Worm (Caenorhabditis elegans) whole organism, mixed stage, embryonic: ENCODE measurements around the gene F32D8.12.

Experiments
- M03D4.4 ChIP-seq: sonication (generic microtip); optimal IDR thresholded peaks from 2 replicates; lab custom pipeline; 2017; ENCODE audit warnings: mild to moderate bottlenecking, missing genetic modification characterization, missing compliant biosample characterization
- bed-3 ChIP-seq: fragments of 200-800 bp; sonication (Bioruptor generic); optimal IDR thresholded peaks from 3 replicates; lab custom pipeline; 2018; ENCODE audit warnings: mild to moderate bottlenecking, missing genetic modification characterization, moderate library complexity, missing compliant biosample characterization
- blmp-1 ChIP-seq: fragments of 150-350 bp; optimal IDR thresholded peaks from 2 replicates; lab custom pipeline; 2014; ENCODE audit warnings: missing biosample characterization, missing genetic modification characterization
- ceh-43 ChIP-seq: fragments of 200-800 bp; sonication (Bioruptor generic); optimal IDR thresholded peaks from 2 replicates; lab custom pipeline; 2018; ENCODE audit warnings: mild to moderate bottlenecking, missing genetic modification characterization, moderate library complexity, missing compliant biosample characterization
- ceh-83 ChIP-seq: fragments of 200-800 bp; sonication (Bioruptor generic); optimal IDR thresholded peaks from 2 replicates; lab custom pipeline; 2018; ENCODE audit warnings: mild to moderate bottlenecking, missing genetic modification characterization, missing compliant biosample characterization
- ces-1 ChIP-seq: fragments of 150-350 bp; optimal IDR thresholded peaks from 2 replicates; lab custom pipeline; 2014; ENCODE audit warnings: missing biosample characterization, missing genetic modification reagents, missing genetic modification characterization
- drap-1 ChIP-seq: fragments of 200-800 bp; sonication (Bioruptor generic); optimal IDR thresholded peaks from 3 replicates; lab custom pipeline; 2018; ENCODE audit warnings: mild to moderate bottlenecking, missing genetic modification characterization, missing compliant biosample characterization
- elt-1 ChIP-seq: sonication (generic microtip); optimal IDR thresholded peaks from 2 replicates; lab custom pipeline; 2017; ENCODE audit warnings: missing genetic modification characterization, mild to moderate bottlenecking, missing compliant biosample characterization, antibody characterized with exemption, moderate library complexity, borderline replicate concordance; ENCODE audit not compliant: insufficient read depth
- elt-3 ChIP-seq: fragments of 150-350 bp; optimal IDR thresholded peaks from 2 replicates; lab custom pipeline; 2014; ENCODE audit warnings: missing biosample characterization, missing genetic modification characterization
- flh-1 ChIP-seq: fragments of 200-800 bp; sonication (Bioruptor generic); optimal IDR thresholded peaks from 2 replicates; lab custom pipeline; 2018; ENCODE audit warnings: mild to moderate bottlenecking, missing genetic modification characterization, moderate library complexity, missing compliant biosample characterization
- ham-2 ChIP-seq: fragments of 200-800 bp; sonication (Bioruptor generic); optimal IDR thresholded peaks from 2 replicates; lab custom pipeline; 2018; ENCODE audit warnings: mild to moderate bottlenecking, missing genetic modification characterization, missing compliant biosample characterization
- lin-13 ChIP-seq: fragments of 150-350 bp; optimal IDR thresholded peaks from 2 replicates; lab custom pipeline; 2014; ENCODE audit warnings: missing biosample characterization, missing genetic modification characterization
- lsy-2 ChIP-seq: fragments of 150-350 bp; optimal IDR thresholded peaks from 2 replicates; lab custom pipeline; 2014; ENCODE audit warnings: missing biosample characterization, missing genetic modification characterization
- mab-5 ChIP-seq: fragments of 150-350 bp; optimal IDR thresholded peaks from 2 replicates; lab custom pipeline; 2014; ENCODE audit warnings: missing biosample characterization, missing genetic modification characterization
- mls-2 ChIP-seq: sonication (generic microtip); optimal IDR thresholded peaks from 2 replicates; lab custom pipeline; 2016; ENCODE audit warnings: mild to moderate bottlenecking, missing genetic modification characterization, moderate library complexity, missing compliant biosample characterization
- nhr-12 ChIP-seq: fragments of 150-350 bp; optimal IDR thresholded peaks from 2 replicates; lab custom pipeline; 2014; ENCODE audit warnings: missing biosample characterization, missing genetic modification characterization
- nhr-2 ChIP-seq: fragments of 150-350 bp; optimal IDR thresholded peaks from 2 replicates; lab custom pipeline; 2014; ENCODE audit warnings: missing biosample characterization, missing genetic modification characterization
- nhr-237 ChIP-seq: fragments of 150-350 bp; optimal IDR thresholded peaks from 2 replicates; lab custom pipeline; 2014; ENCODE audit warnings: missing biosample characterization, missing genetic modification characterization
- nhr-28 ChIP-seq: fragments of 150-350 bp; optimal IDR thresholded peaks from 2 replicates; lab custom pipeline; 2014; ENCODE audit warnings: missing biosample characterization, missing genetic modification characterization
- nhr-76 ChIP-seq: sonication (generic microtip); optimal IDR thresholded peaks from 2 replicates; lab custom pipeline; 2017; ENCODE audit warnings: missing biosample characterization, missing genetic modification characterization
- sem-2 ChIP-seq: fragments of 200-800 bp; sonication (Bioruptor generic); optimal IDR thresholded peaks from 2 replicates; lab custom pipeline; 2018; ENCODE audit warnings: mild to moderate bottlenecking, missing genetic modification characterization, missing compliant biosample characterization
- snpc-4 ChIP-seq: fragments of 150-350 bp; optimal IDR thresholded peaks from 2 replicates; lab custom pipeline; 2014; ENCODE audit warnings: missing biosample characterization, missing genetic modification characterization
- tbx-8 ChIP-seq: fragments of 200-800 bp; sonication (Bioruptor generic); optimal IDR thresholded peaks from 2 replicates; lab custom pipeline; 2018; ENCODE audit warnings: mild to moderate bottlenecking, missing genetic modification characterization, moderate library complexity, missing compliant biosample characterization
- unc-120 ChIP-seq: sonication (generic microtip); optimal IDR thresholded peaks from 2 replicates; lab custom pipeline; 2017; ENCODE audit warnings: missing genetic modification characterization, missing compliant biosample characterization; ENCODE audit not compliant: poor library complexity, severe bottlenecking
- unc-39 ChIP-seq: fragments of 150-350 bp; optimal IDR thresholded peaks from 2 replicates; lab custom pipeline; 2014; ENCODE audit warnings: missing biosample characterization, missing genetic modification characterization
- unc-62 ChIP-seq: fragments of 150-350 bp; optimal IDR thresholded peaks from 2 replicates; lab custom pipeline; 2014; ENCODE audit warnings: missing biosample characterization, missing genetic modification reagents, missing genetic modification characterization
- zip-8 ChIP-seq: fragments of 150-350 bp; optimal IDR thresholded peaks from 2 replicates; lab custom pipeline; 2014; ENCODE audit warnings: missing biosample characterization, missing genetic modification characterization
- ztf-11 ChIP-seq: fragments of 150-350 bp; optimal IDR thresholded peaks from 2 replicates; lab custom pipeline; 2014; ENCODE audit warnings: missing biosample characterization, missing genetic modification characterization

F32D8.12 gene

DNA sequence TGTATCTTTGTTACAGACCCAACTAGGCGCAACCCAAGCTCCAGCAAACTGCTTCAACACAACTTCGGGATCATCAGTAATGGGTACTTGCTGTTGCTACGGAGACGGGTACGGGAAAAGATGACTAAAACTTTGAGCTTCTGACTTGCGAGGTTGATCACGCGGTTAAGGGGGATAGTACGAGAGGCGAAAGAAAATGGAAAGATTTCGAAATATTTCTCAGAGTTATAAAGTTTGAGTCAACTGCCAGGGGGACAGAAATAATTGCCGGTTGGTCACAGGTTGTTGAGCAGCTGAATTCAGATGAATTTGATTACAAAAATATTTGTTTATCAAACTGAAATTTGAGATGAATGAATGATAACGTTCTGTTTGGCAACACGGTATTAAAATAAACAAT lies 34.8 kb upstream of the F32D8.12 start:
- TF ChIP-seq lsy-2 (tag; lab: Kevin White, UChicago) (no peak), nhr-237 (no peak)

DNA sequence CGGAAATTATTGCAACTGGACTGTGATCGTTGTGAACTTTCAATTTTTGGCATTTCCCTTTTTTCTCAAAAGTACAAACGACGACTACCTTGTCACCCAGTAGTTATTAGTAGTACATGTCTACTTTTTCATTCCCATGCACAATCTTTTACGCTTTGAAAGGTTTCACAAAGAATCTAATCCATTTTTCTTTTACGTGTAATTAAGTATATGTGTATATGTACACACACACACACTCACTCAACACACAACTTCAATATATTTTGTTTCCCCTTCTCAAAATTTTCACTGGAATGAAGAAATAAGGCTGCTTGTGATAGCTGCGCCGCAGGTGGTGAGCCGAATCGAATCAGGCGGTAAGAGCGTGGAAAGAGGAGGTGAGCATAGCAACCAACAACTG lies 33.9 kb upstream of the F32D8.12 start, which contains the start of gene F58B4.6:
F58B4.6 (plus strand) TSS at position 301 of the 400 bp plus-strand sequence.
- TF ChIP-seq tbx-8 (GFP tag; lab: Kevin White, UChicago) = no peak
- no peak for TF ChIP-seq nhr-2 (tag; lab: Kevin White, UChicago)
- TF ChIP-seq ces-1 (GFP tag; lab: Kevin White, UChicago) = peak; percentile 28

DNA sequence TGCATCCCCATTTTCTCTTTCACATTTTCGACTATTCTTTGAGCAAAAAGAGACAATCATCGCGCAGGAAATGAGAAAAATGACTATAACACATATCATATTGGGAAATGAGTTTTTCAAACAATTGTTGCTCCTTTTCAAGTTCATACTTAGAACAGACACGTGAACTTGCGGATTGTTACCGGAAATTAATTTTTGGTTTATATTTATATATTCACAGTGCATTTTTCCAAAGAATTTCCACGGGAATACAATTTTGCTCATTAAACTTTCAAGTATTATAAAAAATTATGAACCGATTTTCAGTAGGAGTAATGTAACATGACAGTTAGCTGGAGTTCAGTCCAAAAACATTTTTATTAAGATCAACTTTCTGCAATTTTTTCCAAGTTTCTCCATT lies 32.4 kb upstream of the F32D8.12 start, which contains the start of gene F58B4.7:
F58B4.7 (minus strand) TSS at position 101 of the 400 bp plus-strand sequence.
- TF ChIP-seq ces-1 (GFP tag; lab: Kevin White, UChicago) (no peak), mls-2 (tag; lab: Kevin White, UChicago) (no peak), ham-2 (GFP tag; lab: Kevin White, UChicago) (no peak), unc-120 (no peak), bed-3 (no peak), sem-2 (GFP tag; lab: Kevin White, UChicago) (no peak), ceh-83 (GFP tag; lab: Kevin White, UChicago) (no peak), zip-8 (tag; lab: Kevin White, UChicago) (no peak), M03D4.4 (no peak), nhr-76 (no peak), nhr-2 (tag; lab: Kevin White, UChicago) (no peak), ztf-11 (tag; lab: Kevin White, UChicago) (no peak), snpc-4 (tag; lab: Kevin White, UChicago) (no peak), lin-13 (tag; lab: Kevin White, UChicago) (no peak), nhr-237 (no peak)
- TF ChIP-seq, all 35 proteins: peak for 0

DNA sequence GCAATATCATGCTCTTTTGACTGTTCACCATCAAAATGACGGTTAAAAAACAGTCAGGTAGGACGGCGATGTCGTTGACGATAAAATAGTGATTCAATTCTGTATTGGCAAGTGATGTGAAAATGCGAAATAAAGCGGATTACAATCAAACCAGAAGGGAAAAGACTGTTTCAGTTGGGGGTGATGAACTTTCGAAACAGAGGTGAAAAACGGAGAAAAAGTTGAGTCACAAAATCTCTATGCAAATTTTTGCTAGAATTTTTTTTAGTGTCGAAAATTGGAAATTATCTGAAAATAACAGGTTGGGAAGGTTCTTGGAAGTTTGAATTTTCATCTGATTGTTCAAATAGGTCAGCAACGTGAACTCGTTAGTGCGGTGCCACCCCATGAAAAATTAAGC lies 30.9 kb upstream of the F32D8.12 start, which contains the start of gene nas-31:
nas-31 (minus strand) TSS at position 101 of the 400 bp plus-strand sequence.
- no peak for TF ChIP-seq sem-2 (GFP tag; lab: Kevin White, UChicago)
- no peak for TF ChIP-seq ceh-83 (GFP tag; lab: Kevin White, UChicago)
- no peak for TF ChIP-seq tbx-8 (GFP tag; lab: Kevin White, UChicago)
- no peak for TF ChIP-seq unc-39 (tag; lab: Kevin White, UChicago)
- no peak for TF ChIP-seq nhr-76
- no peak for TF ChIP-seq mab-5 (tag; lab: Kevin White, UChicago)
- no peak for TF ChIP-seq blmp-1 (tag; lab: Kevin White, UChicago)
- no peak for TF ChIP-seq lin-13 (tag; lab: Kevin White, UChicago)
- no peak for TF ChIP-seq M03D4.4
- no peak for TF ChIP-seq nhr-2 (tag; lab: Kevin White, UChicago)
- no peak for TF ChIP-seq ces-1 (GFP tag; lab: Kevin White, UChicago)
- no peak for TF ChIP-seq ceh-43 (GFP tag; lab: Kevin White, UChicago)
- no peak for TF ChIP-seq nhr-237
- no peak for TF ChIP-seq elt-3 (tag; lab: Kevin White, UChicago)
- no peak for TF ChIP-seq zip-8 (tag; lab: Kevin White, UChicago)

ce11 chrV:10918373-10918772 lies 27.5 kb upstream of the F32D8.12 start, which contains the start of gene F58B4.2:
TSS of gene F58B4.2 (minus strand) at chrV:10918473.
- TF ChIP-seq bed-3 (no peak), mls-2 (tag; lab: Kevin White, UChicago) (no peak)

DNA sequence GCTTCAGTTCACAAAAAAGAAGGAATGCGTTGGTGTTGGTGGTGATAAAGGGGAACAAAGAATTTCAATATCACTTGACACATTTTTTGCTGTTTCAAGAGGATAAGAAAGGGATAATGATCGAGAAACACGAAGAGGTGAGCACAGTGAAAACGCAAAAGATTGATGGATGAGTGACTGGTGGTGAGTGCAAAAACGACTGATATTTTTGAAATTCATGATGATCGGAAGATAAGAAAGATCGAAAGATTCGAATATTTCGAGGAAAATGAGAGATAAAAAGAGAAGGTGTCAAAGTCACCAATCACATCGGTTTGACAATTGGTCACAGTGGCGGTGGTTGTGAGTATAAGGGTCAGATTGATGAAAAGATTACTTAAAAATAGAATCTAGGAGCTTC lies 25.1 kb upstream of the F32D8.12 start:
- peak; percentile 81 for TF ChIP-seq unc-62 (GFP tag; lab: Kevin White, UChicago)
- TF ChIP-seq drap-1 (GFP tag; lab: Kevin White, UChicago) = no peak
- no peak for TF ChIP-seq snpc-4 (tag; lab: Kevin White, UChicago)
- TF ChIP-seq unc-39 (tag; lab: Kevin White, UChicago) = no peak
- no peak for TF ChIP-seq nhr-12 (tag; lab: Kevin White, UChicago)
- no peak for TF ChIP-seq elt-1 (tag; lab: Kevin White, UChicago)
- no peak for TF ChIP-seq flh-1
- TF ChIP-seq nhr-28 (tag; lab: Kevin White, UChicago) = no peak
- no peak for TF ChIP-seq elt-3 (tag; lab: Kevin White, UChicago)
